Fruit fly (Drosophila melanogaster) whole organism, embryonic: ENCODE data around the gene CG17028.

Experiments used
- ATbp ChIP-seq: fragments of 200-800 bp; sonication (Bioruptor generic); optimal IDR thresholded peaks from 2 replicates; lab custom pipeline; 2017; ENCODE audit warnings: missing biosample characterization, mild to moderate bottlenecking, missing genetic modification characterization, missing genetic modification reagents
- Asciz ChIP-seq: fragments of 200-800 bp; sonication (Bioruptor generic); optimal IDR thresholded peaks from 2 replicates; lab custom pipeline; 2017; ENCODE audit warnings: missing biosample characterization, mild to moderate bottlenecking, missing genetic modification characterization, missing genetic modification reagents
- Awh ChIP-seq: fragments of 200-800 bp; sonication (Bioruptor generic); IDR thresholded peaks from 2 replicates; pipeline ENCODE4, ENCODE4 v1.3.6; 2022; ENCODE audit warnings: missing biosample characterization, missing genetic modification characterization
- Blimp-1 ChIP-seq: fragments of 200-800 bp; sonication (Bioruptor generic); optimal IDR thresholded peaks from 3 replicates; lab custom pipeline; 2018; ENCODE audit warnings: missing biosample characterization, missing genetic modification characterization, mild to moderate bottlenecking, moderate library complexity, missing genetic modification reagents
- CG10274 ChIP-seq: fragments of 200-800 bp; sonication (Bioruptor generic); optimal IDR thresholded peaks from 3 replicates; lab custom pipeline; 2017; ENCODE audit warnings: missing biosample characterization, mild to moderate bottlenecking, missing genetic modification characterization
- CG10321 ChIP-seq: fragments of 200-800 bp; sonication (Bioruptor generic); IDR thresholded peaks from 2 replicates; pipeline ENCODE4 v1.3.6; 2022; ENCODE audit warnings: missing biosample characterization, missing genetic modification characterization
- CG11456 ChIP-seq: fragments of 200-800 bp; sonication (Bioruptor generic); IDR thresholded peaks from 3 replicates; pipeline ENCODE4 v1.3.6; 2022; ENCODE audit warnings: missing biosample characterization, missing genetic modification characterization
- CG13894 ChIP-seq: fragments of 200-800 bp; sonication (Bioruptor generic); optimal IDR thresholded peaks from 3 replicates; lab custom pipeline; 2018; ENCODE audit warnings: missing biosample characterization, mild to moderate bottlenecking, missing genetic modification characterization, moderate library complexity
- CG17359 ChIP-seq: fragments of 200-800 bp; sonication (Bioruptor generic); optimal IDR thresholded peaks from 3 replicates; lab custom pipeline; 2018; ENCODE audit warnings: missing biosample characterization, mild to moderate bottlenecking, missing genetic modification characterization, moderate library complexity
- CG18476 ChIP-seq: fragments of 200-800 bp; sonication (Bioruptor generic); optimal IDR thresholded peaks from 2 replicates; lab custom pipeline; 2016; ENCODE audit warnings: missing biosample characterization, mild to moderate bottlenecking, missing genetic modification characterization
- CG2120 ChIP-seq: fragments of 200-800 bp; sonication (Bioruptor generic); optimal IDR thresholded peaks from 3 replicates; lab custom pipeline; 2016; ENCODE audit warnings: missing biosample characterization, missing genetic modification characterization
- CG31441 ChIP-seq: fragments of 200-800 bp; sonication (Bioruptor generic); IDR thresholded peaks from 2 replicates; pipeline ENCODE4 v1.3.6; 2022; ENCODE audit warnings: missing biosample characterization, missing genetic modification characterization
- CG32532 ChIP-seq: fragments of 200-800 bp; sonication (Bioruptor generic); IDR thresholded peaks from 2 replicates; pipeline ENCODE4 v1.3.6; 2022; ENCODE audit warnings: missing biosample characterization, missing genetic modification characterization
- CG3407 ChIP-seq: fragments of 200-800 bp; sonication (Bioruptor generic); optimal IDR thresholded peaks from 2 replicates; lab custom pipeline; 2018; ENCODE audit warnings: missing biosample characterization, mild to moderate bottlenecking, missing genetic modification characterization
- CG3726 ChIP-seq: fragments of 200-800 bp; sonication (Bioruptor generic); IDR thresholded peaks from 3 replicates; pipeline ENCODE4, ENCODE4 v1.3.6; 2022; ENCODE audit warnings: missing biosample characterization, missing genetic modification characterization
- CG4282 ChIP-seq: fragments of 200-800 bp; sonication (Bioruptor generic); optimal IDR thresholded peaks from 2 replicates; lab custom pipeline; 2016; ENCODE audit warnings: missing biosample characterization, missing genetic modification characterization
- CG4404 ChIP-seq: fragments of 200-800 bp; sonication (Bioruptor generic); IDR thresholded peaks from 2 replicates; pipeline ENCODE4 v1.3.6; 2022; ENCODE audit warnings: missing biosample characterization, missing genetic modification characterization
- CG6854 ChIP-seq: fragments of 200-800 bp; sonication (Bioruptor generic); optimal IDR thresholded peaks from 3 replicates; lab custom pipeline; 2017; ENCODE audit warnings: missing biosample characterization, mild to moderate bottlenecking, missing genetic modification characterization
- CG7357 ChIP-seq: fragments of 200-800 bp; sonication (Bioruptor generic); IDR thresholded peaks from 3 replicates; pipeline ENCODE4 v1.3.6; 2022; ENCODE audit warnings: missing biosample characterization, missing genetic modification characterization
- CG7963 ChIP-seq: fragments of 200-800 bp; sonication (Bioruptor generic); IDR thresholded peaks from 3 replicates; pipeline ENCODE4 v1.3.6; 2022; ENCODE audit warnings: missing biosample characterization, missing genetic modification characterization; ENCODE audit not compliant: partially characterized antibody
- CG8089 ChIP-seq: fragments of 200-800 bp; sonication (Bioruptor generic); optimal IDR thresholded peaks from 3 replicates; lab custom pipeline; 2016; ENCODE audit warnings: missing biosample characterization, missing genetic modification characterization
- CG8478 ChIP-seq: fragments of >200 bp; optimal IDR thresholded peaks from 2 replicates; lab custom pipeline; 2018
- CG9932 ChIP-seq: fragments of 200-800 bp; sonication (Bioruptor generic); IDR thresholded peaks from 2 replicates; pipeline ENCODE4 v1.3.6; 2022; ENCODE audit warnings: missing biosample characterization, missing genetic modification characterization
- CoRest ChIP-seq: fragments of 200-800 bp; sonication (Bioruptor generic); optimal IDR thresholded peaks from 3 replicates; lab custom pipeline; 2018; ENCODE audit warnings: missing biosample characterization, mild to moderate bottlenecking, missing genetic modification characterization, moderate library complexity
- Dref ChIP-seq: fragments of 200-800 bp; sonication (Bioruptor generic); IDR thresholded peaks from 2 replicates; pipeline ENCODE4 v1.3.6; 2022; ENCODE audit warnings: missing biosample characterization, missing genetic modification characterization
- Eip74EF ChIP-seq, 2 experiments: fragments of 200-800 bp in 1 of 2; fragments of >200 bp in 1 of 2; sonication (Bioruptor generic) in 1 of 2; optimal IDR thresholded peaks; 2 replicates each; lab custom pipeline; 2017 to 2019; ENCODE audit warnings: missing biosample characterization in 2 of 2, missing genetic modification characterization in 2 of 2, mild to moderate bottlenecking in 1 of 2, moderate library complexity in 1 of 2
- Gug ChIP-seq: fragments of 200-800 bp; sonication (Bioruptor generic); IDR thresholded peaks from 4 replicates; pipeline ENCODE4 v1.3.6; 2022; ENCODE audit warnings: missing biosample characterization, missing genetic modification characterization
- Hand ChIP-seq: fragments of 200-800 bp; sonication (Bioruptor generic); optimal IDR thresholded peaks from 2 replicates; lab custom pipeline; 2017; ENCODE audit warnings: mild to moderate bottlenecking, missing biosample characterization, missing genetic modification reagents, missing genetic modification characterization
- Hey ChIP-seq: fragments of 200-800 bp; sonication (Bioruptor generic); optimal IDR thresholded peaks from 3 replicates; lab custom pipeline; 2018; ENCODE audit warnings: missing biosample characterization, mild to moderate bottlenecking, missing genetic modification characterization
- HmgD ChIP-seq: fragments of 200-800 bp; sonication (Bioruptor generic); optimal IDR thresholded peaks from 3 replicates; lab custom pipeline; 2016; ENCODE audit warnings: missing biosample characterization, missing genetic modification characterization
- MBD-R2 ChIP-seq: fragments of 200-800 bp; sonication (Bioruptor generic); IDR thresholded peaks from 2 replicates; pipeline ENCODE4 v1.3.6; 2022; ENCODE audit warnings: missing biosample characterization, missing genetic modification characterization
- Max ChIP-seq: fragments of 200-800 bp; sonication (Bioruptor generic); optimal IDR thresholded peaks from 2 replicates; lab custom pipeline; 2016; ENCODE audit warnings: missing biosample characterization, mild to moderate bottlenecking, missing genetic modification characterization
- Sox100B ChIP-seq: fragments of 200-800 bp; sonication (Bioruptor generic); optimal IDR thresholded peaks from 3 replicates; lab custom pipeline; 2018; ENCODE audit warnings: missing biosample characterization, mild to moderate bottlenecking, missing genetic modification characterization
- Tbp ChIP-seq: fragments of >200 bp; optimal IDR thresholded peaks from 2 replicates; lab custom pipeline; 2018; ENCODE audit warnings: missing biosample characterization, missing genetic modification characterization
- Xbp1 ChIP-seq: fragments of 200-800 bp; sonication (Bioruptor generic); optimal IDR thresholded peaks from 3 replicates; lab custom pipeline; 2016; ENCODE audit warnings: missing biosample characterization, mild to moderate bottlenecking, missing genetic modification characterization
- aop ChIP-seq: fragments of 200-800 bp; sonication (Bioruptor generic); IDR thresholded peaks from 2 replicates; pipeline ENCODE4 v1.3.6; 2022; ENCODE audit warnings: missing biosample characterization, missing genetic modification characterization
- az2 ChIP-seq: fragments of 200-800 bp; sonication (Bioruptor generic); optimal IDR thresholded peaks from 3 replicates; lab custom pipeline; 2016; ENCODE audit warnings: missing biosample characterization, missing genetic modification characterization
- bsh ChIP-seq, 2 experiments: fragments of 200-800 bp; sonication (Bioruptor generic); optimal IDR thresholded peaks; 2 replicates each; lab custom pipeline; 2017 to 2018; ENCODE audit warnings: mild to moderate bottlenecking in 2 of 2, missing biosample characterization in 2 of 2, missing genetic modification characterization in 2 of 2, moderate library complexity in 1 of 2
- chinmo ChIP-seq: fragments of 200-800 bp; sonication (Bioruptor generic); IDR thresholded peaks from 4 replicates; pipeline ENCODE4 v1.3.6; 2022; ENCODE audit warnings: missing biosample characterization, missing genetic modification characterization; ENCODE audit not compliant: partially characterized antibody
- dmrt11E ChIP-seq: fragments of 200-800 bp; sonication (Bioruptor generic); optimal IDR thresholded peaks from 3 replicates; lab custom pipeline; 2018; ENCODE audit warnings: missing biosample characterization, mild to moderate bottlenecking, missing genetic modification characterization, moderate library complexity
- fd64A ChIP-seq: fragments of 200-800 bp; sonication (Bioruptor generic); optimal IDR thresholded peaks from 3 replicates; lab custom pipeline; 2018; ENCODE audit warnings: missing biosample characterization, mild to moderate bottlenecking, missing genetic modification characterization
- gce ChIP-seq: fragments of 200-800 bp; sonication (Bioruptor generic); IDR thresholded peaks from 3 replicates; pipeline ENCODE4 v1.3.6; 2022; ENCODE audit warnings: missing biosample characterization, missing genetic modification characterization
- oc ChIP-seq: fragments of 200-800 bp; sonication (Bioruptor generic); optimal IDR thresholded peaks from 2 replicates; lab custom pipeline; 2018; ENCODE audit warnings: missing biosample characterization, mild to moderate bottlenecking, missing genetic modification characterization, moderate library complexity
- pita ChIP-seq: fragments of 200-800 bp; sonication (Bioruptor generic); optimal IDR thresholded peaks from 2 replicates; lab custom pipeline; 2017; ENCODE audit warnings: missing biosample characterization, mild to moderate bottlenecking, missing genetic modification characterization
- psq ChIP-seq: fragments of 200-800 bp; sonication (Bioruptor generic); optimal IDR thresholded peaks from 2 replicates; lab custom pipeline; 2017; ENCODE audit warnings: missing biosample characterization, missing genetic modification characterization
- tgo ChIP-seq: fragments of 200-800 bp; sonication (Bioruptor generic); IDR thresholded peaks from 3 replicates; pipeline ENCODE4 v1.3.6; 2022; ENCODE audit warnings: missing biosample characterization, missing genetic modification characterization
- unc-4 ChIP-seq: fragments of 200-800 bp; sonication (Bioruptor generic); IDR thresholded peaks from 2 replicates; pipeline ENCODE4 v1.3.6; 2022; ENCODE audit warnings: missing biosample characterization, missing genetic modification characterization; ENCODE audit not compliant: partially characterized antibody
- usp ChIP-seq: fragments of >200 bp; optimal IDR thresholded peaks from 2 replicates; lab custom pipeline; 2017; ENCODE audit warnings: missing biosample characterization, missing genetic modification characterization

The CG17028 gene

dm6 chr3L:16010176-16010575 is 31.9 kb downstream of the CG17028 start (continued):
- TF ChIP-seq Sox100B (peak; percentile 44), unc-4 (GFP tag; lab: Robert Waterston, UW) (no peak), aop (GFP tag; lab: Robert Waterston, UW) (no peak), Awh (GFP tag; lab: Robert Waterston, UW) (no peak), HmgD (no peak), usp (GFP tag; lab: Kevin White, UChicago) (no peak), Hand (GFP tag; lab: Kevin White, UChicago) (no peak), dmrt11E (tag; lab: Kevin White, UChicago) (no peak), az2 (no peak), CoRest (tag; lab: Kevin White, UChicago) (no peak), CG6854 (no peak), ATbp (GFP tag; lab: Kevin White, UChicago) (peak; percentile 33), Asciz (GFP tag; lab: Kevin White, UChicago) (peak; percentile 46), CG10274 (GFP tag; lab: Kevin White, UChicago) (no peak), gce (no peak), Gug (GFP tag; lab: Robert Waterston, UW) (no peak), CG13894 (no peak), Max (GFP tag; lab: Kevin White, UChicago) (no peak), Xbp1 (GFP tag; lab: Kevin White, UChicago) (no peak), tgo (GFP tag; lab: Robert Waterston, UW) (no peak), CG8478 (lab: Kevin White, UChicago) (no peak), Dref (GFP tag; lab: Robert Waterston, UW) (no peak), CG9932 (GFP tag; lab: Robert Waterston, UW) (no peak), psq (GFP tag; lab: Kevin White, UChicago) (no peak), CG10321 (GFP tag; lab: Robert Waterston, UW) (no peak), CG3726 (no peak), CG2120 (GFP tag; lab: Kevin White, UChicago) (no peak), CG17359 (tag; lab: Kevin White, UChicago) (peak; percentile 51), CG8089 (GFP tag; lab: Kevin White, UChicago) (no peak), CG7357 (GFP tag; lab: Robert Waterston, UW) (no peak), CG4404 (GFP tag; lab: Robert Waterston, UW) (no peak), CG31441 (GFP tag; lab: Robert Waterston, UW) (no peak), fd64A (GFP tag; lab: Kevin White, UChicago) (peak; percentile 24), CG11456 (GFP tag; lab: Robert Waterston, UW) (no peak), CG7963 (GFP tag; lab: Robert Waterston, UW) (no peak), CG4282 (GFP tag; lab: Kevin White, UChicago) (no peak), CG32532 (no peak), CG18476 (GFP tag; lab: Kevin White, UChicago) (no peak), MBD-R2 (GFP tag; lab: Robert Waterston, UW) (no peak), Blimp-1 (GFP tag; lab: Kevin White, UChicago) (peak; percentile 24), Hey (tag; lab: Kevin White, UChicago) (no peak), oc (no peak), bsh (GFP tag; optimal IDR thresholded peaks at IDR 0.05; lab: Kevin White, UChicago) (peak in 1 of 2 experiments; percentile 16), pita (GFP tag; lab: Kevin White, UChicago) (no peak), CG3407 (peak; percentile 29), Eip74EF (GFP tag; optimal IDR thresholded peaks at IDR 0.05; lab: Kevin White, UChicago) (no peak), Tbp (GFP tag; lab: Kevin White, UChicago) (no peak), chinmo (GFP tag; lab: Robert Waterston, UW) (no peak)
